Fruit fly (Drosophila melanogaster): ENCODE results near the gene Rnmt.

Rnmt gene

dm6 chr2L:15031650-15032049 lies 21.9 kb downstream of the Rnmt start, which contains the start of gene CG31832:
Gene CG31832, minus strand, starts transcription at chr2L:15031750.
- no peak for TF ChIP-seq noc (tag; optimal IDR thresholded peaks at IDR 0.05)

dm6 chr2L:15035366-15035765 lies 25.6 kb downstream of the Rnmt start, which contains the start of gene yellow-c:
Gene yellow-c, plus strand, starts transcription at chr2L:15035394.
- no peak for TF ChIP-seq noc (tag; optimal IDR thresholded peaks at IDR 0.05)

dm6 chr2L:15038339-15039308 lies 28.9 kb downstream of the Rnmt start, which contains the start of gene CIAPIN1:
Gene CIAPIN1, minus strand, starts transcription at chr2L:15038861.
- TF ChIP-seq noc (tag; optimal IDR thresholded peaks at IDR 0.05) = no peak

dm6 chr2L:15039309-15039772 lies 29.6 kb downstream of the Rnmt start:
- no peak for TF ChIP-seq noc (tag; optimal IDR thresholded peaks at IDR 0.05)

dm6 chr2L:15043718-15044117 lies 34.0 kb downstream of the Rnmt start:
- no peak for TF ChIP-seq noc (tag; optimal IDR thresholded peaks at IDR 0.05)

- no peak for TF ChIP-seq noc (tag; optimal IDR thresholded peaks at IDR 0.05)
Measured at dm6 chr2L:15052805-15053388, 43.2 kb downstream of the Rnmt start.

- no peak for TF ChIP-seq noc (tag; optimal IDR thresholded peaks at IDR 0.05)
Measured at dm6 chr2L:15055105-15055504, 45.4 kb downstream of the Rnmt start.

dm6 chr2L:15056359-15057220 lies 46.9 kb downstream of the Rnmt start:
- peak; percentile 65 for TF ChIP-seq noc (tag; optimal IDR thresholded peaks at IDR 0.05)

- no peak for TF ChIP-seq noc (tag; optimal IDR thresholded peaks at IDR 0.05)
Measured at dm6 chr2L:15057225-15058117, 47.7 kb downstream of the Rnmt start, which contains the start of gene ck. Gene ck, minus strand, starts transcription at chr2L:15057862.

- no peak for TF ChIP-seq noc (tag; optimal IDR thresholded peaks at IDR 0.05)
Measured at dm6 chr2L:15058118-15058402, 48.3 kb downstream of the Rnmt start, which contains the start of gene CG33679. Gene CG33679, plus strand, starts transcription at chr2L:15058303.

- no peak for TF ChIP-seq noc (tag; optimal IDR thresholded peaks at IDR 0.05)
Measured at dm6 chr2L:15059000-15059399, 49.3 kb downstream of the Rnmt start.

- no peak for TF ChIP-seq noc (tag; optimal IDR thresholded peaks at IDR 0.05)
Measured at dm6 chr2L:15060580-15061005, 50.9 kb downstream of the Rnmt start, which contains the start of gene TfIIS. Gene TfIIS, minus strand, starts transcription at chr2L:15060757.
